Worm (Caenorhabditis elegans): ENCODE results near the gene old-1.

The old-1 gene

DNA sequence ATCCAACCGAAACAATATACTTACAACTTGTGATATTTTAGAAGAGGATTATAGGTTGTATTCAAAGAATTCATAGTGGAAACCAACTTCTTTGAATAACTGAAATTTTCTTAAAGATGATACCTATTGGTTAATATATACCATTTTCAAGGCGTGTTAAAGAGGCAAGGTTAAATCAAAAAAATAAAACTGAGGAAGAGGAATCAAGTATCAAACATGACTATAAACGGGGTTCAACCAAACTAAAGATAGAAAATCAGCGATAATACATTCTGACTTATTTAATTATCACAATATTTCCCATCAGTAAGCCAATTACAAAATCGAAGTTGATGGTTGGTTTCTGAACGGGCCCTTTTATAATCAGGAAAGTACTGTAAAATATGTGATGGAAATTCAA is 7.2 kb downstream of the old-1 start, which contains the start of gene chil-3:
TSS of gene chil-3 (minus strand) at position 101 of the 400 bp plus-strand sequence.
- TF ChIP-seq gei-8 (GFP tag; optimal IDR thresholded peaks at IDR 0.05), result no peak
- TF ChIP-seq pha-4 (GFP tag; IDR thresholded peaks at IDR 0.05), result no peak
- no peak for TF ChIP-seq pha-4 (tag; optimal IDR thresholded peaks at IDR 0.05)
- no peak for TF ChIP-seq arid-1 (GFP tag; conservative IDR thresholded peaks at IDR 0.05)
- TF ChIP-seq hlh-30 (tag; optimal IDR thresholded peaks at IDR 0.05; ENCODE audit: insufficient read depth), result no peak
- TF ChIP-seq nhr-76 (tag; optimal IDR thresholded peaks at IDR 0.05), result no peak
- TF ChIP-seq lin-29 (GFP tag; IDR thresholded peaks at IDR 0.05), result no peak
- no peak for TF ChIP-seq mes-2 (tag; optimal IDR thresholded peaks at IDR 0.05; ENCODE audit: poor library complexity, severe bottlenecking)
- TF ChIP-seq ZK546.5 (tag; optimal IDR thresholded peaks at IDR 0.05), result no peak
- no peak for TF ChIP-seq nhr-41 (GFP tag; IDR thresholded peaks at IDR 0.05)
- TF ChIP-seq nhr-11 (tag; optimal IDR thresholded peaks at IDR 0.05), result no peak
- TF ChIP-seq F37D6.2 (tag; optimal IDR thresholded peaks at IDR 0.05), result no peak
- TF ChIP-seq dve-1 (tag; optimal IDR thresholded peaks at IDR 0.05; ENCODE audit: insufficient read depth), result no peak
- no peak for TF ChIP-seq D1046.2 (GFP tag; IDR thresholded peaks at IDR 0.05)
- no peak for TF ChIP-seq nhr-42 (GFP tag; IDR thresholded peaks at IDR 0.05)
- no peak for TF ChIP-seq ceh-20 (GFP tag; IDR thresholded peaks at IDR 0.05)
- TF ChIP-seq attf-4 (tag; optimal IDR thresholded peaks at IDR 0.05), result no peak
- TF ChIP-seq nhr-77 (tag; optimal IDR thresholded peaks at IDR 0.05), result no peak
- no peak for TF ChIP-seq jun-1 (tag; optimal IDR thresholded peaks at IDR 0.05)

DNA sequence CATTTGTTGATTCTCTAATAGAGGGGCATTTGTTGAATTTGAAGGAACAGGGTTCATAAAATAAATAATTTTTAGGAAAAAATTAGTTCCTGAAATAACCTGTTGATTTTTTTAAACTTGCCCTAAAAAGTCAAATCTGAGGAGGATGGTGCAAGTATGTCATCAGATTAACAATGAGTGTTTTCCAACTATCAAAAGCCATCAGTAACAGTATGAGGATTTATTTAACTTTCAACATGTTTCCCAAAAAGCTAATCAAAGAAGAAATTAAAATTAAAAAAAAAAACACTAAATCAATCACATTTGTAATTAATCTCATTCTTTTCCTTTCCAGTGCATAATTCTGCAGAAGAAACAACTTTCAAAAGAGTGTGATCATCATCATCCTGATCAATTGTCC is 9.0 kb downstream of the old-1 start, which contains the start of gene chil-5:
TSS of gene chil-5 (minus strand) at position 101 of the 400 bp plus-strand sequence.
- TF ChIP-seq daf-19 (GFP tag; conservative IDR thresholded peaks at IDR 0.05) (no peak), tra-1 (GFP tag; IDR thresholded peaks at IDR 0.05) (no peak), lir-3 (tag; optimal IDR thresholded peaks at IDR 0.05) (no peak), ztf-7 (tag; optimal IDR thresholded peaks at IDR 0.05) (no peak), sdz-12 (GFP tag; optimal IDR thresholded peaks at IDR 0.05) (no peak), mxl-2 (GFP tag; conservative IDR thresholded peaks at IDR 0.05) (no peak), F37D6.2 (tag; optimal IDR thresholded peaks at IDR 0.05) (no peak), daf-16 (GFP tag; optimal IDR thresholded peaks at IDR 0.05) (no peak), daf-16 (tag; optimal IDR thresholded peaks at IDR 0.05) (no peak), mdl-1 (tag; optimal IDR thresholded peaks at IDR 0.05) (no peak), nhr-25 (tag; optimal IDR thresholded peaks at IDR 0.05; ENCODE audit: borderline replicate concordance, insufficient read depth) (no peak), spr-1 (tag; optimal IDR thresholded peaks at IDR 0.05) (no peak), ceh-32 (tag; optimal IDR thresholded peaks at IDR 0.05; ENCODE audit: poor library complexity) (no peak), nhr-111 (GFP tag; optimal IDR thresholded peaks at IDR 0.05) (no peak), pqm-1 (tag; optimal IDR thresholded peaks at IDR 0.05) (no peak), mes-2 (tag; optimal IDR thresholded peaks at IDR 0.05; ENCODE audit: poor library complexity, severe bottlenecking) (no peak), rbr-2 (tag; optimal IDR thresholded peaks at IDR 0.05) (no peak), unc-62 (GFP tag; optimal IDR thresholded peaks at IDR 0.05 in 1 of 2) (no peak), unc-62 (tag; optimal IDR thresholded peaks at IDR 0.05) (no peak), ceh-44 (GFP tag; IDR thresholded peaks at IDR 0.05) (no peak)

DNA sequence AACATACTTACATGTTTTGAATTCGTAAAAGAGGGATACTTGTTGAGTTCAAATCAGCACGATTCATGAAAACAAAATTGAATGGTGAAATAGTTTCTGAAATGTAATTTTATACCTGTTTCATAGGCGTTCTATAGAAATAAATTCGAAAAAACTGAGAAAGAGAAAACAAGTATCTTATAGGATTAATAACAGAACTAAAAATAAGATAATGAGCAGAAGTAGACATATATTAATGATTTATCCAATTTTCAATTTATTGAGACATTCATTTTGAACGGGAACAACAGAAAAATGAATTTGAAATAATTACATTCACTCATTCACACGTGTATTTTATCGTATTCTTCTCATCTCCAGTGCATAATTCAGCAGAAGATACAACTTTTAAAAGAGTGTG is 10.8 kb downstream of the old-1 start, which contains the start of gene chil-6:
TSS of gene chil-6 (minus strand) at position 101 of the 400 bp plus-strand sequence.
- no peak for TF ChIP-seq unc-39 (tag; optimal IDR thresholded peaks at IDR 0.05)
- no peak for TF ChIP-seq ceh-20 (GFP tag; IDR thresholded peaks at IDR 0.05)
- TF ChIP-seq mep-1 (tag; optimal IDR thresholded peaks at IDR 0.05), result no peak
- no peak for TF ChIP-seq snpc-1.2 (GFP tag; IDR thresholded peaks at IDR 0.05)
- no peak for TF ChIP-seq ceh-28 (tag; optimal IDR thresholded peaks at IDR 0.05)
- no peak for TF ChIP-seq mdl-1 (tag; optimal IDR thresholded peaks at IDR 0.05)
- no peak for TF ChIP-seq mdt-29 (GFP tag; IDR thresholded peaks at IDR 0.05)
- no peak for TF ChIP-seq hif-1 (tag; optimal IDR thresholded peaks at IDR 0.05)
- TF ChIP-seq Y5F2A.4 (GFP tag; optimal IDR thresholded peaks at IDR 0.05), result no peak
- no peak for TF ChIP-seq nhr-237 (tag; optimal IDR thresholded peaks at IDR 0.05)

Measured in whole organism, L4 larva.